Worm (Caenorhabditis elegans): Measurements from ENCODE around the gene C34D4.10.

C34D4.10 gene

ce11 chrIV:7133140-7133539 is 11.9 kb upstream of the C34D4.10 start, which contains the start of gene cyn-12:
TSS of gene cyn-12 (minus strand) at chrIV:7133217.
- no peak for TF ChIP-seq unc-62 (GFP tag; optimal IDR thresholded peaks at IDR 0.05)

ce11 chrIV:7131780-7132179 is 10.6 kb upstream of the C34D4.10 start, which contains the start of gene grsp-3:
TSS of gene grsp-3 (minus strand) at chrIV:7131928.
- no peak for TF ChIP-seq unc-62 (GFP tag; optimal IDR thresholded peaks at IDR 0.05)

ce11 chrIV:7114599-7114998 is 6.6 kb downstream of the C34D4.10 start, which contains the start of gene nas-8:
TSS of gene nas-8 (plus strand) at chrIV:7114899.
- no peak for TF ChIP-seq unc-62 (GFP tag; optimal IDR thresholded peaks at IDR 0.05)

- no peak for TF ChIP-seq unc-62 (GFP tag; optimal IDR thresholded peaks at IDR 0.05)
Observed at ce11 chrIV:7111354-7111753, 9.9 kb downstream of the C34D4.10 start, which contains the start of the genes ZC477.7 and ssq-3. TSS of gene ZC477.7 (minus strand) at chrIV:7111454. TSS of gene ssq-3 (plus strand) at chrIV:7111604.

- no peak for TF ChIP-seq unc-62 (GFP tag; optimal IDR thresholded peaks at IDR 0.05)
Observed at ce11 chrIV:7107893-7108292, 13.3 kb downstream of the C34D4.10 start, which contains the start of gene ZC477.2. TSS of gene ZC477.2 (plus strand) at chrIV:7108193.

- TF ChIP-seq unc-62 (GFP tag; optimal IDR thresholded peaks at IDR 0.05), result no peak
Observed at ce11 chrIV:7103211-7103679, 18.0 kb downstream of the C34D4.10 start, which contains the start of the genes rde-8 and ZC477.3. TSS of gene rde-8 (minus strand) at chrIV:7103261. TSS of gene ZC477.3 (plus strand) at chrIV:7103492.

ce11 chrIV:7099377-7099776 is 21.8 kb downstream of the C34D4.10 start:
- TF ChIP-seq unc-62 (GFP tag; optimal IDR thresholded peaks at IDR 0.05), result no peak

- no peak for TF ChIP-seq unc-62 (GFP tag; optimal IDR thresholded peaks at IDR 0.05)
Observed at ce11 chrIV:7098509-7099065, 22.6 kb downstream of the C34D4.10 start, which contains the start of gene ZC477.4. TSS of gene ZC477.4 (minus strand) at chrIV:7098784.

- TF ChIP-seq unc-62 (GFP tag; optimal IDR thresholded peaks at IDR 0.05), result no peak
Observed at ce11 chrIV:7097450-7097849, 23.8 kb downstream of the C34D4.10 start.

- TF ChIP-seq unc-62 (GFP tag; optimal IDR thresholded peaks at IDR 0.05), result no peak
Observed at ce11 chrIV:7096097-7096496, 25.1 kb downstream of the C34D4.10 start.

ce11 chrIV:7095396-7095964 is 25.7 kb downstream of the C34D4.10 start:
- no peak for TF ChIP-seq unc-62 (GFP tag; optimal IDR thresholded peaks at IDR 0.05)

ce11 chrIV:7094216-7094758 is 26.9 kb downstream of the C34D4.10 start, which contains the start of gene deb-1:
TSS of gene deb-1 (minus strand) at chrIV:7094266.
- no peak for TF ChIP-seq unc-62 (GFP tag; optimal IDR thresholded peaks at IDR 0.05)

- TF ChIP-seq unc-62 (GFP tag; optimal IDR thresholded peaks at IDR 0.05), result no peak
Observed at ce11 chrIV:7084632-7085160, 36.5 kb downstream of the C34D4.10 start, which contains the start of gene rps-4. TSS of gene rps-4 (minus strand) at chrIV:7084682.

ce11 chrIV:7083976-7084375 is 37.2 kb downstream of the C34D4.10 start:
- no peak for TF ChIP-seq unc-62 (GFP tag; optimal IDR thresholded peaks at IDR 0.05)

- TF ChIP-seq unc-62 (GFP tag; optimal IDR thresholded peaks at IDR 0.05), result no peak
Observed at ce11 chrIV:7083382-7083784, 37.8 kb downstream of the C34D4.10 start, which contains the start of gene Y43B11AR.3. TSS of gene Y43B11AR.3 (minus strand) at chrIV:7083716.

ce11 chrIV:7081214-7081613 is 40.0 kb downstream of the C34D4.10 start, which contains the start of gene Y43B11AR.1:
TSS of gene Y43B11AR.1 (plus strand) at chrIV:7081514.
- TF ChIP-seq unc-62 (GFP tag; optimal IDR thresholded peaks at IDR 0.05), result no peak

All from whole organism, dauer.